Fruit fly (Drosophila melanogaster) whole organism, pupa: ENCODE data around the gene Burs.
A peak's percentile ranks its signal among the peaks of the same experiment; 100 is the strongest.

ENCODE experiments used
- CG10348 ChIP-seq: fragments of 200-800 bp; sonication (Bioruptor generic); IDR thresholded peaks from 2 replicates; pipeline ENCODE4 v1.3.6; 2022; ENCODE audit warnings: missing biosample characterization, missing genetic modification characterization
- CG12605 ChIP-seq: fragments of 200-800 bp; sonication (Bioruptor generic); IDR thresholded peaks from 2 replicates; pipeline ENCODE4 v1.3.6; 2022; ENCODE audit warnings: missing biosample characterization, missing genetic modification characterization
- CG13204 ChIP-seq: fragments of 200-800 bp; sonication (Bioruptor generic); optimal IDR thresholded peaks from 2 replicates; lab custom pipeline; 2018; ENCODE audit warnings: missing biosample characterization, mild to moderate bottlenecking, missing genetic modification characterization, moderate library complexity
- CG14655 ChIP-seq: fragments of 200-800 bp; sonication (Bioruptor generic); optimal IDR thresholded peaks from 3 replicates; lab custom pipeline; 2017; ENCODE audit warnings: mild to moderate bottlenecking, missing biosample characterization, missing genetic modification reagents, missing genetic modification characterization
- CG15710 ChIP-seq: fragments of 200-800 bp; sonication (Bioruptor generic); optimal IDR thresholded peaks from 2 replicates; lab custom pipeline; 2018; ENCODE audit warnings: missing biosample characterization, mild to moderate bottlenecking, missing genetic modification characterization, moderate library complexity
- CG17806 ChIP-seq: fragments of 200-800 bp; sonication (Bioruptor generic); optimal IDR thresholded peaks from 2 replicates; lab custom pipeline; 2018; ENCODE audit warnings: missing biosample characterization, mild to moderate bottlenecking, missing genetic modification characterization, moderate library complexity
- CG32121 ChIP-seq: fragments of 200-800 bp; sonication (Bioruptor generic); IDR thresholded peaks from 2 replicates; pipeline ENCODE4 v1.3.6; 2022; ENCODE audit warnings: missing biosample characterization, missing genetic modification characterization
- CG34367 ChIP-seq: fragments of 200-800 bp; sonication (Bioruptor generic); optimal IDR thresholded peaks from 2 replicates; lab custom pipeline; 2018; ENCODE audit warnings: missing biosample characterization, mild to moderate bottlenecking, missing genetic modification characterization
- CG4496 ChIP-seq: fragments of 200-800 bp; sonication (Bioruptor generic); IDR thresholded peaks from 3 replicates; pipeline ENCODE4 v1.3.6; 2022; ENCODE audit warnings: missing biosample characterization, missing genetic modification characterization
- CG8159 ChIP-seq: fragments of 200-800 bp; sonication (Bioruptor generic); optimal IDR thresholded peaks from 3 replicates; lab custom pipeline; 2018; ENCODE audit warnings: missing biosample characterization, mild to moderate bottlenecking, missing genetic modification characterization, moderate library complexity
- CG8301 ChIP-seq: fragments of 200-800 bp; sonication (Bioruptor generic); optimal IDR thresholded peaks from 2 replicates; lab custom pipeline; 2018; ENCODE audit warnings: missing biosample characterization, mild to moderate bottlenecking, missing genetic modification characterization
- CG9948 ChIP-seq: fragments of 200-800 bp; sonication (Bioruptor generic); optimal IDR thresholded peaks from 2 replicates; lab custom pipeline; 2018; ENCODE audit warnings: missing biosample characterization, mild to moderate bottlenecking, missing genetic modification characterization, moderate library complexity
- D1 ChIP-seq: fragments of 200-800 bp; sonication (Bioruptor generic); optimal IDR thresholded peaks from 2 replicates; lab custom pipeline; 2018; ENCODE audit warnings: missing biosample characterization, mild to moderate bottlenecking, missing genetic modification characterization, moderate library complexity
- EcR ChIP-seq: fragments of 200-800 bp; sonication (Bioruptor generic); optimal IDR thresholded peaks from 3 replicates; lab custom pipeline; 2019; ENCODE audit warnings: missing biosample characterization, missing genetic modification characterization, mild to moderate bottlenecking, moderate library complexity, missing genetic modification reagents
- Ets98B ChIP-seq: fragments of 200-800 bp; sonication (Bioruptor generic); IDR thresholded peaks from 2 replicates; pipeline ENCODE4 v1.3.6; 2022; ENCODE audit warnings: missing biosample characterization, missing genetic modification characterization
- Pif1A ChIP-seq: fragments of 200-800 bp; sonication (Bioruptor generic); optimal IDR thresholded peaks from 3 replicates; lab custom pipeline; 2016; ENCODE audit warnings: missing biosample characterization, missing genetic modification characterization
- Pif1B ChIP-seq: fragments of 200-800 bp; sonication (Bioruptor generic); optimal IDR thresholded peaks from 3 replicates; lab custom pipeline; 2016; ENCODE audit warnings: missing biosample characterization, missing genetic modification characterization
- Snoo ChIP-seq: fragments of 200-800 bp; sonication (Bioruptor generic); optimal IDR thresholded peaks from 3 replicates; lab custom pipeline; 2017; ENCODE audit warnings: missing biosample characterization, mild to moderate bottlenecking, missing genetic modification characterization, inconsistent platforms
- fd96Ca ChIP-seq: fragments of 200-800 bp; sonication (Bioruptor generic); IDR thresholded peaks from 3 replicates; pipeline ENCODE4 v1.3.6; 2022; ENCODE audit warnings: missing biosample characterization, missing genetic modification characterization
- gl ChIP-seq: fragments of 200-800 bp; sonication (Bioruptor generic); optimal IDR thresholded peaks from 2 replicates; lab custom pipeline; 2018; ENCODE audit warnings: missing biosample characterization, mild to moderate bottlenecking, missing genetic modification characterization
- rn ChIP-seq: fragments of 200-800 bp; sonication (Bioruptor generic); IDR thresholded peaks from 2 replicates; pipeline ENCODE4 v1.3.6; 2022; ENCODE audit warnings: missing biosample characterization, missing genetic modification characterization

The Burs gene

DNA sequence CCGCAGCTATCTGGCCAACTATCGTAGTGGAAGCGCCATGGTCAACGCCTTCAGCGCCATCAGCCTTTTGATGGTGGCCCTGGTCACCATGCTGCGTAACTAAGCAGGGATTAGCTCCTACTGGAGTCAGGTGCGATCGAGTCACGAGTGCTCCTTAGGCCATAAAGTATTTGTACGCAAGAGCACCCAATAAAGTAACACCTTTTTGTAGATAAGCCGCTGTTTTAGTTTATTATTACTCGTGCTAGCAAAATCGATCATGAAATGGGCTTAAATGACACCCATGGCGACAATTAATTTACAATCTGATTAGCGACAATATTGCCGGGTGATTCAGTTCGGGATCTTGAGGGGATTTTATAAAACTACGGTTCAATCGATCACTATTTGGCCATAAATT, 11.8 kb upstream of the Burs start:
- TF ChIP-seq Pif1A (GFP tag; lab: Kevin White, UChicago) (no peak), EcR (GFP tag; lab: Kevin White, UChicago) (no peak), fd96Ca (no peak), CG34367 (tag; lab: Kevin White, UChicago) (no peak), Snoo (tag; lab: Kevin White, UChicago) (no peak), gl (tag; lab: Kevin White, UChicago) (no peak), CG12605 (GFP tag; lab: Robert Waterston, UW) (no peak), CG15710 (tag; lab: Kevin White, UChicago) (no peak), CG9948 (tag; lab: Kevin White, UChicago) (no peak), Ets98B (GFP tag; lab: Robert Waterston, UW) (no peak), CG4496 (GFP tag; lab: Robert Waterston, UW) (no peak), D1 (tag; lab: Kevin White, UChicago) (no peak), CG17806 (no peak), CG13204 (no peak), CG32121 (GFP tag; lab: Robert Waterston, UW) (no peak), CG8159 (tag; lab: Kevin White, UChicago) (no peak), CG14655 (GFP tag; lab: Kevin White, UChicago) (no peak)

DNA sequence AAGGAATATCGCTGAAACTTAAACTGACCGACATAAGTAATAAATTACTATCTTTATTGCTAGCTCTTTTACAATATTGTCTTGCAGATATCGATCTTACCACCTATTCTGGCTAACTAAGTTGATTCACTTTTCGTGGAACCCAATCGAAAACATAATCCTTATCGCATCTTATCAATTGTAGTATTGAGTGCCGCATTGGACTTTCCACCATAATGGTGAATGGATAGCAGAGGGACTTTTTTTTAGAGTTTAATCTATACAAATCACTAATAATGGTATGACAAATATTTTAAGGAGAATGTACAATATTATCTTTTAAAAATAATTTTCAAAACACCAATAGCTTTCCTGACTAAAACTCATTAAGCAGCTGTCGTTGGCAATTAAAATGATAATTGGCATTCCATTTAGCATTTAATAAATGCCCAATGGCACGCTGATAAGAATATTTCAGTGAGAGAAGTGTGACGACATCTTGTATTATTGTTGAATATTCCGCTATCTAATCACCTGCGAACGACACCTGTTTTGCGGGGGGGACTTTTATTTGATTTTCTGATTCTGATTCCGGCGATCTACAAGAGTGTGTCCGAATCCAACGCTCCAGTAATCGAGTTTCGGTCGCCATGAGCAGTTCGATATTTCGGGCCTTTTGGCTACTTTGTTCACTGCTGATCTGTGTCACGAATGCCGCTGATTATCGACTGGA, 11.0 kb upstream of the Burs start, which contains the start of gene CG42335:
TSS of gene CG42335 (plus strand) at position 620 of the 712 bp plus-strand sequence.
- no peak for TF ChIP-seq CG12605 (GFP tag; lab: Robert Waterston, UW)
- TF ChIP-seq fd96Ca: no peak
- no peak for TF ChIP-seq CG9948 (tag; lab: Kevin White, UChicago)
- TF ChIP-seq CG34367 (tag; lab: Kevin White, UChicago): no peak
- TF ChIP-seq EcR (GFP tag; lab: Kevin White, UChicago): no peak
- no peak for TF ChIP-seq CG14655 (GFP tag; lab: Kevin White, UChicago)
- no peak for TF ChIP-seq CG4496 (GFP tag; lab: Robert Waterston, UW)
- no peak for TF ChIP-seq gl (tag; lab: Kevin White, UChicago)
- TF ChIP-seq rn (GFP tag; lab: Robert Waterston, UW): no peak
- TF ChIP-seq CG8301 (tag; lab: Kevin White, UChicago): no peak
- no peak for TF ChIP-seq CG15710 (tag; lab: Kevin White, UChicago)
- no peak for TF ChIP-seq CG8159 (tag; lab: Kevin White, UChicago)
- TF ChIP-seq Pif1B (GFP tag; lab: Kevin White, UChicago): no peak
- no peak for TF ChIP-seq CG17806
- no peak for TF ChIP-seq CG13204

DNA sequence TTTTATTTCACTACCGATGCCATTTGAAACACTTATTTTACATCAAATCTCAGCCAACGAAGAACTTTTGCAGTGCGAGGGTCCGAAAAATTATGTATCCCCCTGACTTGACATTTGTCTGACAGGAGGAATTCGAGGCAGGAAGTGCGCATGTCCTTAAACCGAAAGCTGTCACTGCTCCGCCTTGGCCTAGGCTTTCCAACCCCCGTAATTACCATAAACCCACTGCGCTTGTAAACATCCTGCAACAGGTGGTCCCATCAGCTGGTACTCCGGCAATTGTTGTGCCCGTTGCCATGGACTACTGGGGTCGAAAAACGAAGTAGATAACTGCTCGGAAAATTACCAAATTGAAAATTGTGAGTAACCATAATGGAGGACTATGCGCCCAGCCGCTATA, 6.4 kb downstream of the Burs start, which contains the start of the genes GABA-B-R2 and CG6800:
TSS of gene GABA-B-R2 (minus strand) at position 75 of the 400 bp plus-strand sequence.
TSS of gene CG6800 (plus strand) at position 373 of the 400 bp plus-strand sequence.
- TF ChIP-seq CG12605 (GFP tag; lab: Robert Waterston, UW) (peak; percentile 84), CG15710 (tag; lab: Kevin White, UChicago) (no peak), CG34367 (tag; lab: Kevin White, UChicago) (no peak)

DNA sequence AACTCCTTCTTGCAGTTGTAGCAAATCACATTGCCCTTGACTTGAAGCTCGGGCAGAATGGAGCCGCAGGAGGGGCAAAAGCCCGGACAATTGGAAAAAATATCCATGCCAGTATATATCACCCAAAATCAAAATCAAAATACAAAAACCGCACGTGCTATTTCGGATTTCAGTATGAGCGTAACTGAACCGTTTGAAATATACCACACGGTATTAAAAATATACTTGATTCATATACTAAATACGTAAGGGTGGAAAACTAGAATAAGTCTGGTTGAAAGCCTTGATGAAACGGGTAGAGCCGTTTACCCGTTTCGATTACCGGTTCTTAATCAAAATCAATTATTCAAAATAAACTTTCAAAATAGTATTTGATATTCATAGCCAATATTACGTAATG, 8.3 kb downstream of the Burs start, which contains the start of gene Polr1H:
TSS of gene Polr1H (minus strand) at position 188 of the 400 bp plus-strand sequence.
- TF ChIP-seq Snoo (tag; lab: Kevin White, UChicago) (no peak), Pif1A (GFP tag; lab: Kevin White, UChicago) (no peak), fd96Ca (no peak), CG8301 (tag; lab: Kevin White, UChicago) (no peak), CG15710 (tag; lab: Kevin White, UChicago) (no peak), CG34367 (tag; lab: Kevin White, UChicago) (no peak), CG8159 (tag; lab: Kevin White, UChicago) (no peak), EcR (GFP tag; lab: Kevin White, UChicago) (no peak), gl (tag; lab: Kevin White, UChicago) (no peak)

DNA sequence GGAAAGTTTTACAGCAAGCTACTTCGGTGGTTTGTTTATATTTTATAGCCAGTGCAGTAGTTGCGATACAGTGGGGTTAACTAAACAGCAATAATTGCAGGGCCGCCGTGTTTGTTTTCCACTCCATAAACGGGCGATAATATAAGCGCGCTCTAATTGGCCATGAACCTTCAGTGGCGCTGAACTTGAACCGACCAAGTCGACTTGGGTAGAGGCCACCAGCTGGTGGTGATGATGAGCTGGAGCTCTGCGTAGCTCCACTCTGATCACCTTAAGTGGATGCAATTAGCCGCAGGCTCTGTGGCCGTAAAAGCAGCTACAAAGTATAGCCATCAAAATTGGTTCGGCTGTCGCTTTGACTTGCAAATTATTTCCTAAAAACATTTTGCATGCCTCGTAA, 10.8 kb downstream of the Burs start:
- TF ChIP-seq Snoo (tag; lab: Kevin White, UChicago) (no peak), CG14655 (GFP tag; lab: Kevin White, UChicago) (no peak), CG8159 (tag; lab: Kevin White, UChicago) (no peak), EcR (GFP tag; lab: Kevin White, UChicago) (peak; percentile 76), CG4496 (GFP tag; lab: Robert Waterston, UW) (no peak), Pif1A (GFP tag; lab: Kevin White, UChicago) (no peak)
- TF ChIP-seq, all 21 proteins: peak for 1

DNA sequence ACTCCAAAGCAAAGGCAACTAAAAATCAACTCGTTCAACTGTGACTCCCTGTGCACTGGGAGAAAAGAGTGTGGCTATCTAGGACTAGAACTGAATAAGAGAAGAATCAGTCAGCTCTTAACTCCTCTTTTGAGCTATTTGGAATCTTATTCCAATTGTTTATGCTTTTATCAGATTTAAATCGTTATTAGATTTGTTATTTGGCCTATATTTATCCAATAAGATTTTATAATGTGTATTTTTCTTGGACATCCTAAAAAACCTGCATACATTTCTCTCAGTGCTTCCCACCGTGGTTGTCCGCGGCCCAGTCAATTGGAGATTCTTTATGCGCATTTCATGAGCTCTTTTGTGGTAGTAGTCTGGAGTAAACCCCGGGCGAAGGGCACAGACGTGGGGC, 12.1 kb downstream of the Burs start:
- peak; percentile 87 for TF ChIP-seq CG8301 (tag; lab: Kevin White, UChicago)
- peak; percentile 65 for TF ChIP-seq EcR (GFP tag; lab: Kevin White, UChicago)
- TF ChIP-seq CG10348: no peak
- peak; percentile 93 for TF ChIP-seq Pif1A (GFP tag; lab: Kevin White, UChicago)
- peak; percentile 72 for TF ChIP-seq CG32121 (GFP tag; lab: Robert Waterston, UW)
- peak; percentile 86 for TF ChIP-seq D1 (tag; lab: Kevin White, UChicago)
- TF ChIP-seq CG8159 (tag; lab: Kevin White, UChicago): peak; percentile 95
- peak; percentile 90 for TF ChIP-seq CG34367 (tag; lab: Kevin White, UChicago)
- peak; percentile 95 for TF ChIP-seq CG17806
- TF ChIP-seq Ets98B (GFP tag; lab: Robert Waterston, UW): peak; percentile 72
- peak; percentile 92 for TF ChIP-seq CG14655 (GFP tag; lab: Kevin White, UChicago)
- peak; percentile 83 for TF ChIP-seq CG13204
- TF ChIP-seq CG15710 (tag; lab: Kevin White, UChicago): peak; percentile 95
- TF ChIP-seq fd96Ca: peak; percentile 66; the same call in 2 of the 3 replicates
- peak; percentile 93 for TF ChIP-seq CG9948 (tag; lab: Kevin White, UChicago)
- peak; percentile 89 for TF ChIP-seq gl (tag; lab: Kevin White, UChicago)
- peak; percentile 71 for TF ChIP-seq CG12605 (GFP tag; lab: Robert Waterston, UW)
- peak; percentile 82 for TF ChIP-seq CG4496 (GFP tag; lab: Robert Waterston, UW)
- peak; percentile 92 for TF ChIP-seq Snoo (tag; lab: Kevin White, UChicago)
- peak; percentile 88 for TF ChIP-seq Pif1B (GFP tag; lab: Kevin White, UChicago)
- peak; percentile 69 for TF ChIP-seq rn (GFP tag; lab: Robert Waterston, UW)
- TF ChIP-seq, all 21 proteins: peak for 20
